Worm (Caenorhabditis elegans): ENCODE results near the gene C30G12.2.

- TF ChIP-seq mdl-1 (tag; optimal IDR thresholded peaks at IDR 0.05): no peak
- peak; percentile 83 for TF ChIP-seq snpc-4 (tag; optimal IDR thresholded peaks at IDR 0.05)
- TF ChIP-seq ama-1 (optimal IDR thresholded peaks at IDR 0.05): no peak
- no peak for TF ChIP-seq elt-1 (tag; optimal IDR thresholded peaks at IDR 0.05)
- TF ChIP-seq nhr-25 (tag; optimal IDR thresholded peaks at IDR 0.05): peak; percentile 69
- no peak for TF ChIP-seq pha-4 (tag; optimal IDR thresholded peaks at IDR 0.05)
- no peak for TF ChIP-seq nhr-76 (tag; optimal IDR thresholded peaks at IDR 0.05)
- TF ChIP-seq unc-39 (tag; optimal IDR thresholded peaks at IDR 0.05): no peak
- TF ChIP-seq elt-2 (tag; optimal IDR thresholded peaks at IDR 0.05): peak; percentile 47
- no peak for TF ChIP-seq sea-2 (GFP tag; optimal IDR thresholded peaks at IDR 0.05)
- no peak for TF ChIP-seq ZK546.5 (tag; optimal IDR thresholded peaks at IDR 0.05)
- peak; percentile 53 for TF ChIP-seq R02D3.7 (tag; optimal IDR thresholded peaks at IDR 0.05)
- no peak for TF ChIP-seq lin-39 (tag; optimal IDR thresholded peaks at IDR 0.05)
- no peak for TF ChIP-seq nhr-28 (tag; optimal IDR thresholded peaks at IDR 0.05)
Observed at ce11 chrII:7301670-7302151, 11.5 kb downstream of the C30G12.2 start, which contains the start of gene cul-4.
